Fruit fly (Drosophila melanogaster) whole organism, prepupa: ENCODE results near the gene Tgt.

Experiments
- Blimp-1 ChIP-seq: fragments of 200-800 bp; sonication (Bioruptor generic); optimal IDR thresholded peaks from 3 replicates; lab custom pipeline; 2017; ENCODE audit warnings: missing biosample characterization, missing genetic modification characterization, mild to moderate bottlenecking, moderate library complexity, missing genetic modification reagents
- CG10631 ChIP-seq: fragments of 200-800 bp; sonication (Bioruptor generic); optimal IDR thresholded peaks from 2 replicates; lab custom pipeline; 2016; ENCODE audit warnings: missing biosample characterization, missing genetic modification characterization
- CG10669 ChIP-seq: fragments of 200-800 bp; sonication (Bioruptor generic); optimal IDR thresholded peaks from 3 replicates; lab custom pipeline; 2018; ENCODE audit warnings: missing biosample characterization, mild to moderate bottlenecking, missing genetic modification characterization, moderate library complexity
- CG11762 ChIP-seq: fragments of 200-800 bp; sonication (Bioruptor generic); optimal IDR thresholded peaks from 3 replicates; lab custom pipeline; 2016; ENCODE audit warnings: missing biosample characterization, missing genetic modification characterization; ENCODE audit not compliant: insufficient read depth
- CG15336 ChIP-seq: fragments of 200-800 bp; sonication (Bioruptor generic); IDR thresholded peaks from 2 replicates; pipeline ENCODE4 v1.3.6; 2022; ENCODE audit warnings: missing biosample characterization, missing genetic modification characterization
- CG1621 ChIP-seq: fragments of 200-800 bp; sonication (Bioruptor generic); optimal IDR thresholded peaks from 3 replicates; lab custom pipeline; 2018; ENCODE audit warnings: missing biosample characterization, mild to moderate bottlenecking, missing genetic modification characterization
- CG16779 ChIP-seq: fragments of 200-800 bp; sonication (Bioruptor generic); optimal IDR thresholded peaks from 3 replicates; lab custom pipeline; 2017; ENCODE audit warnings: missing biosample characterization, mild to moderate bottlenecking, missing genetic modification characterization
- CG3032 ChIP-seq: fragments of 200-800 bp; optimal IDR thresholded peaks from 2 replicates; lab custom pipeline; 2019; ENCODE audit warnings: missing biosample characterization, mild to moderate bottlenecking, missing genetic modification characterization, moderate library complexity
- CG34406 ChIP-seq: fragments of 200-800 bp; sonication (Bioruptor generic); optimal IDR thresholded peaks from 3 replicates; lab custom pipeline; 2016; ENCODE audit warnings: missing biosample characterization, missing genetic modification characterization
- CG3919 ChIP-seq: fragments of 200-800 bp; sonication (Bioruptor generic); optimal IDR thresholded peaks from 3 replicates; lab custom pipeline; 2016; ENCODE audit warnings: missing biosample characterization, missing genetic modification characterization
- CG4318 ChIP-seq: fragments of 200-800 bp; sonication (Bioruptor generic); optimal IDR thresholded peaks from 3 replicates; lab custom pipeline; 2017; ENCODE audit warnings: missing biosample characterization, mild to moderate bottlenecking, missing genetic modification characterization
- CG6163 ChIP-seq: fragments of 200-800 bp; sonication (Bioruptor generic); IDR thresholded peaks from 3 replicates; pipeline ENCODE4 v1.3.6; 2022; ENCODE audit warnings: missing biosample characterization, missing genetic modification characterization
- CG6276 ChIP-seq: fragments of 200-800 bp; sonication (Bioruptor generic); optimal IDR thresholded peaks from 2 replicates; lab custom pipeline; 2017; ENCODE audit warnings: missing biosample characterization, mild to moderate bottlenecking, missing genetic modification characterization
- CG6792 ChIP-seq: fragments of 200-800 bp; sonication (Bioruptor generic); optimal IDR thresholded peaks from 3 replicates; lab custom pipeline; 2016; ENCODE audit warnings: missing biosample characterization, missing genetic modification characterization
- CG6808 ChIP-seq: fragments of 200-800 bp; sonication (Bioruptor generic); optimal IDR thresholded peaks from 3 replicates; lab custom pipeline; 2017; ENCODE audit warnings: missing biosample characterization, missing genetic modification characterization, mild to moderate bottlenecking, moderate library complexity, missing genetic modification reagents
- CG6854 ChIP-seq: fragments of 200-800 bp; sonication (Bioruptor generic); optimal IDR thresholded peaks from 2 replicates; lab custom pipeline; 2017; ENCODE audit warnings: missing biosample characterization, mild to moderate bottlenecking, missing genetic modification characterization
- CG7368 ChIP-seq: fragments of 200-800 bp; sonication (Bioruptor generic); optimal IDR thresholded peaks from 3 replicates; lab custom pipeline; 2016; ENCODE audit warnings: missing biosample characterization, missing genetic modification characterization
- CG8319 ChIP-seq: fragments of 200-800 bp; sonication (Bioruptor generic); optimal IDR thresholded peaks from 3 replicates; lab custom pipeline; 2016; ENCODE audit warnings: missing biosample characterization, missing genetic modification characterization
- CG8632 ChIP-seq: fragments of 200-800 bp; sonication (Bioruptor generic); optimal IDR thresholded peaks from 3 replicates; lab custom pipeline; 2016; ENCODE audit warnings: missing biosample characterization, missing genetic modification characterization
- Eip75B ChIP-seq: fragments of 200-800 bp; sonication (Bioruptor generic); optimal IDR thresholded peaks from 3 replicates; lab custom pipeline; 2016; ENCODE audit warnings: missing biosample characterization, missing genetic modification characterization
- Eip78C ChIP-seq: fragments of 200-800 bp; sonication (Bioruptor generic); peaks from one replicate; lab custom pipeline; 2016; ENCODE audit warnings: missing biosample characterization, missing genetic modification characterization
- Eip93F ChIP-seq: fragments of 200-800 bp; sonication (Bioruptor generic); optimal IDR thresholded peaks from 2 replicates; lab custom pipeline; 2016; ENCODE audit warnings: missing biosample characterization, mild to moderate bottlenecking, missing genetic modification characterization
- Ets21C ChIP-seq: fragments of 200-800 bp; sonication (Bioruptor generic); optimal IDR thresholded peaks from 3 replicates; lab custom pipeline; 2016; ENCODE audit warnings: missing biosample characterization, missing genetic modification characterization
- Ets96B ChIP-seq: fragments of 200-800 bp; optimal IDR thresholded peaks from 2 replicates; lab custom pipeline; 2019; ENCODE audit warnings: missing biosample characterization, mild to moderate bottlenecking, missing genetic modification characterization, moderate library complexity
- Gug ChIP-seq: fragments of 200-800 bp; sonication (Bioruptor generic); IDR thresholded peaks from 2 replicates; pipeline ENCODE4 v1.3.6; 2022; ENCODE audit warnings: missing biosample characterization, missing genetic modification characterization
- Hr38 ChIP-seq: sonication (Bioruptor generic); optimal IDR thresholded peaks from 2 replicates; lab custom pipeline; 2016; ENCODE audit warnings: missing biosample characterization, missing genetic modification characterization
- Hr39 ChIP-seq: fragments of 200-800 bp; sonication (Bioruptor generic); optimal IDR thresholded peaks from 2 replicates; lab custom pipeline; 2016; ENCODE audit warnings: missing biosample characterization, missing genetic modification characterization
- Hr4 ChIP-seq: fragments of 200-800 bp; sonication (Bioruptor generic); optimal IDR thresholded peaks from 3 replicates; lab custom pipeline; 2016; ENCODE audit warnings: missing biosample characterization, missing genetic modification characterization
- Lpt ChIP-seq: fragments of 200-800 bp; sonication (Bioruptor generic); optimal IDR thresholded peaks from 3 replicates; lab custom pipeline; 2016; ENCODE audit warnings: missing biosample characterization, missing genetic modification characterization
- Met ChIP-seq: fragments of 200-800 bp; sonication (Bioruptor generic); optimal IDR thresholded peaks from 3 replicates; lab custom pipeline; 2016; ENCODE audit warnings: missing biosample characterization, missing genetic modification characterization
- OdsH ChIP-seq: fragments of 200-800 bp; sonication (Bioruptor generic); optimal IDR thresholded peaks from 3 replicates; lab custom pipeline; 2016; ENCODE audit warnings: missing biosample characterization, missing genetic modification characterization
- Smox ChIP-seq: fragments of 200-800 bp; sonication (Bioruptor generic); optimal IDR thresholded peaks from 3 replicates; lab custom pipeline; 2016; ENCODE audit warnings: missing biosample characterization, missing genetic modification characterization
- Sox15 ChIP-seq: fragments of 200-800 bp; sonication (Bioruptor generic); optimal IDR thresholded peaks from 3 replicates; lab custom pipeline; 2016; ENCODE audit warnings: missing biosample characterization, missing genetic modification characterization
- achi ChIP-seq: fragments of 200-800 bp; sonication (Bioruptor generic); optimal IDR thresholded peaks from 3 replicates; lab custom pipeline; 2016; ENCODE audit warnings: missing biosample characterization, missing genetic modification characterization
- acj6 ChIP-seq: fragments of 200-800 bp; sonication (Bioruptor generic); optimal IDR thresholded peaks from 3 replicates; lab custom pipeline; 2016; ENCODE audit warnings: missing biosample characterization, missing genetic modification characterization
- dac ChIP-seq: fragments of 200-800 bp; sonication (Bioruptor generic); optimal IDR thresholded peaks from 2 replicates; lab custom pipeline; 2017; ENCODE audit warnings: missing biosample characterization, mild to moderate bottlenecking, missing genetic modification characterization
- dsx ChIP-seq: fragments of 200-800 bp; optimal IDR thresholded peaks from 3 replicates; lab custom pipeline; 2019; ENCODE audit warnings: missing biosample characterization, mild to moderate bottlenecking, missing genetic modification characterization, moderate library complexity; ENCODE audit not compliant: poor library complexity, severe bottlenecking
- eg ChIP-seq: fragments of 200-800 bp; sonication (Bioruptor generic); IDR thresholded peaks from 3 replicates; pipeline ENCODE4 v1.3.6; 2022; ENCODE audit warnings: missing biosample characterization, missing genetic modification characterization
- esn ChIP-seq: fragments of 200-800 bp; sonication (Bioruptor generic); optimal IDR thresholded peaks from 2 replicates; lab custom pipeline; 2016; ENCODE audit warnings: missing biosample characterization, mild to moderate bottlenecking, missing genetic modification characterization, moderate library complexity
- fd59A ChIP-seq: fragments of 200-800 bp; sonication (Bioruptor generic); optimal IDR thresholded peaks from 2 replicates; lab custom pipeline; 2017; ENCODE audit warnings: missing biosample characterization, mild to moderate bottlenecking, missing genetic modification characterization, missing genetic modification reagents
- fd85E ChIP-seq: fragments of 200-800 bp; sonication (Bioruptor generic); optimal IDR thresholded peaks from 3 replicates; lab custom pipeline; 2016; ENCODE audit warnings: missing biosample characterization, missing genetic modification characterization
- fkh ChIP-seq: fragments of 200-800 bp; sonication (Bioruptor generic); optimal IDR thresholded peaks from 3 replicates; lab custom pipeline; 2017; ENCODE audit warnings: missing biosample characterization, mild to moderate bottlenecking, missing genetic modification characterization, moderate library complexity
- lz ChIP-seq: fragments of 200-800 bp; sonication (Bioruptor generic); optimal IDR thresholded peaks from 3 replicates; lab custom pipeline; 2016; ENCODE audit warnings: missing biosample characterization, missing genetic modification characterization
- net ChIP-seq: fragments of 200-800 bp; sonication (Bioruptor generic); optimal IDR thresholded peaks from 3 replicates; lab custom pipeline; 2016; ENCODE audit warnings: missing biosample characterization, missing genetic modification characterization
- salr ChIP-seq, 2 experiments: fragments of 200-800 bp; sonication (Bioruptor generic); optimal IDR thresholded peaks; 3 replicates each; lab custom pipeline; 2016 to 2018; ENCODE audit warnings: missing biosample characterization in 2 of 2, missing genetic modification characterization in 2 of 2, mild to moderate bottlenecking in 1 of 2
- spab ChIP-seq: fragments of 200-800 bp; sonication (Bioruptor generic); optimal IDR thresholded peaks from 2 replicates; lab custom pipeline; 2017; ENCODE audit warnings: missing biosample characterization, mild to moderate bottlenecking, missing genetic modification characterization, missing genetic modification reagents
- ss ChIP-seq, 2 experiments: fragments of 200-800 bp; sonication (Bioruptor generic); optimal IDR thresholded peaks; 2 replicates in 1 of 2; 3 replicates in 1 of 2; lab custom pipeline; 2017 to 2018; ENCODE audit warnings: mild to moderate bottlenecking in 2 of 2, missing biosample characterization in 2 of 2, missing genetic modification characterization in 2 of 2, moderate library complexity in 1 of 2
- svp ChIP-seq: fragments of 200-800 bp; sonication (Bioruptor generic); peaks from one replicate; lab custom pipeline; 2016; ENCODE audit warnings: missing biosample characterization, missing genetic modification characterization
- topi ChIP-seq: fragments of 200-800 bp; sonication (Bioruptor generic); optimal IDR thresholded peaks from 3 replicates; lab custom pipeline; 2016; ENCODE audit warnings: missing biosample characterization, missing genetic modification characterization
- vri ChIP-seq: fragments of 200-800 bp; sonication (Bioruptor generic); optimal IDR thresholded peaks from 3 replicates; lab custom pipeline; 2016; ENCODE audit warnings: missing biosample characterization, mild to moderate bottlenecking, missing genetic modification characterization

Tgt gene

dm6 chr2L:1185642-1186497, 2.0 kb downstream of the Tgt start, which contains the start of gene CG5001:
Gene CG5001 (plus strand): TSS chr2L:1185757.
- TF ChIP-seq CG15336 (GFP tag; lab: Robert Waterston, UW), result peak; percentile 86
- TF ChIP-seq achi (GFP tag; lab: Kevin White, UChicago), result peak; percentile 72
- TF ChIP-seq Sox15 (GFP tag; lab: Kevin White, UChicago), result peak; percentile 45
- TF ChIP-seq net (GFP tag; lab: Kevin White, UChicago), result peak; percentile 83
- TF ChIP-seq Eip75B (GFP tag; lab: Kevin White, UChicago), result no peak
- peak; percentile 95 for TF ChIP-seq Eip78C
- TF ChIP-seq Ets96B (tag; lab: Kevin White, UChicago), result peak; percentile 81
- TF ChIP-seq CG6808 (GFP tag; lab: Kevin White, UChicago), result no peak
- peak; percentile 65 for TF ChIP-seq spab
- TF ChIP-seq vri (GFP tag; lab: Kevin White, UChicago), result no peak
- no peak for TF ChIP-seq Blimp-1
- TF ChIP-seq Smox, result no peak
- peak; percentile 74 for TF ChIP-seq CG6792 (GFP tag; lab: Kevin White, UChicago)
- TF ChIP-seq OdsH, result no peak
- peak; percentile 65 for TF ChIP-seq Lpt (GFP tag; lab: Kevin White, UChicago)
- TF ChIP-seq lz (GFP tag; lab: Kevin White, UChicago), result peak; percentile 81
- TF ChIP-seq fkh, result no peak
- TF ChIP-seq Hr4, result no peak
- TF ChIP-seq CG8632 (GFP tag; lab: Kevin White, UChicago), result peak; percentile 70
- TF ChIP-seq dac, result peak; percentile 22
- TF ChIP-seq Gug, result peak; percentile 76
- peak in 1 of 2 experiments; percentile 22 for TF ChIP-seq ss (GFP tag; optimal IDR thresholded peaks at IDR 0.05; lab: Kevin White, UChicago)
- peak; percentile 1 for TF ChIP-seq CG6854
- peak; percentile 3 for TF ChIP-seq CG7368 (GFP tag; lab: Kevin White, UChicago)
- peak; percentile 71 for TF ChIP-seq CG6276 (GFP tag; lab: Kevin White, UChicago)
- TF ChIP-seq fd85E, result no peak
- TF ChIP-seq Met (GFP tag; lab: Kevin White, UChicago), result no peak
- no peak for TF ChIP-seq CG4318 (GFP tag; lab: Kevin White, UChicago)
- no peak for TF ChIP-seq Ets21C
- peak; percentile 87 for TF ChIP-seq esn (GFP tag; lab: Kevin White, UChicago)
- TF ChIP-seq CG3032 (tag; lab: Kevin White, UChicago), result peak; percentile 84
- TF ChIP-seq CG6163, result peak; percentile 87
- TF ChIP-seq salr (GFP tag; optimal IDR thresholded peaks at IDR 0.05; lab: Kevin White, UChicago), result peak in 1 of 2 experiments; percentile 6
- TF ChIP-seq CG1621, result peak; percentile 44
- peak; percentile 83 for TF ChIP-seq CG3919 (GFP tag; lab: Kevin White, UChicago)
- TF ChIP-seq CG34406 (GFP tag; lab: Kevin White, UChicago), result no peak
- TF ChIP-seq CG8319, result peak; percentile 49
- TF ChIP-seq CG10669 (GFP tag; lab: Kevin White, UChicago), result no peak
- TF ChIP-seq svp (GFP tag; lab: Kevin White, UChicago), result peak; percentile 92
- no peak for TF ChIP-seq topi (GFP tag; lab: Kevin White, UChicago)
- TF ChIP-seq CG11762 (GFP tag; lab: Kevin White, UChicago), result no peak
- TF ChIP-seq CG10631, result no peak
- no peak for TF ChIP-seq Hr38 (GFP tag; lab: Kevin White, UChicago)
- TF ChIP-seq dsx, result peak; percentile 76
- TF ChIP-seq acj6 (GFP tag; lab: Kevin White, UChicago), result no peak
- no peak for TF ChIP-seq Hr39 (GFP tag; lab: Kevin White, UChicago)
- TF ChIP-seq eg (GFP tag; lab: Robert Waterston, UW), result peak; percentile 95
- peak; percentile 66 for TF ChIP-seq CG16779 (tag; lab: Kevin White, UChicago)
- TF ChIP-seq fd59A, result peak; percentile 20
- TF ChIP-seq Eip93F (GFP tag; lab: Kevin White, UChicago), result no peak
